Worm (Caenorhabditis elegans): ENCODE measurements around the gene B0393.7.

The B0393.7 gene

ce11 chrIII:4763509-4763908 is 14.4 kb downstream of the B0393.7 start, which contains the start of gene B0393.4:
B0393.4 (minus strand) TSS chrIII:4763609.
- TF ChIP-seq zip-8 (tag; optimal IDR thresholded peaks at IDR 0.05) (peak; percentile 11), flh-1 (GFP tag; optimal IDR thresholded peaks at IDR 0.05) (no peak), sptf-1 (tag; optimal IDR thresholded peaks at IDR 0.05) (no peak), blmp-1 (tag; optimal IDR thresholded peaks at IDR 0.05) (no peak), nhr-76 (tag; optimal IDR thresholded peaks at IDR 0.05) (no peak)

DNA sequence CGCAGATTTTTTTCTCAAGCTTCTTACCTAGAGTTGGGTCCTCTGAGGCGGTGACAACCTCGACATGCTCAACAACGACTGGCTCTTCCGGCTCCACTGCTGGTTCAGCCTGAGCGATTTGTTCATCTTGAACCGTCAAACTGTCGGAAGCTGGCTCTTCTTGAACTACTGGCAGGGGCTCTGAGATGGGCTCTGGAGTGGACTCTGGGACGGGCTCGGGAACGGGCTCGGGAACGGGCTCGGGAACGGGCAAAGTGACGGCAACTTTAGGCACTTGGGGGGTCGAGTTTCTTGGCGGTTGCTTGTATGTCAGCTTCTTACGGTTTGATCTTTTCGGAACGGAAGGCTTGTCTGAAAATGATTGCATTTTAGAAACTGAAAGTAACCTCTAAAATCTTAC is 15.1 kb downstream of the B0393.7 start:
- no peak for TF ChIP-seq ceh-43 (GFP tag; optimal IDR thresholded peaks at IDR 0.05)
- no peak for TF ChIP-seq unc-120 (tag; optimal IDR thresholded peaks at IDR 0.05; ENCODE audit: poor library complexity, severe bottlenecking)
- no peak for TF ChIP-seq lin-32 (GFP tag; optimal IDR thresholded peaks at IDR 0.05)
- no peak for TF ChIP-seq nhr-237 (tag; optimal IDR thresholded peaks at IDR 0.05)
- TF ChIP-seq ceh-39 (tag; optimal IDR thresholded peaks at IDR 0.05) = no peak
- TF ChIP-seq unc-39 (tag; optimal IDR thresholded peaks at IDR 0.05) = no peak
- TF ChIP-seq hlh-1 (tag; optimal IDR thresholded peaks at IDR 0.05) = no peak
- TF ChIP-seq elt-1 (tag; optimal IDR thresholded peaks at IDR 0.05; ENCODE audit: borderline replicate concordance, insufficient read depth) = no peak
- TF ChIP-seq blmp-1 (tag; optimal IDR thresholded peaks at IDR 0.05) = no peak
- TF ChIP-seq cnd-1 (tag; optimal IDR thresholded peaks at IDR 0.05) = no peak
- TF ChIP-seq bed-3 (GFP tag; optimal IDR thresholded peaks at IDR 0.05) = no peak
- no peak for TF ChIP-seq zip-8 (tag; optimal IDR thresholded peaks at IDR 0.05)
- no peak for TF ChIP-seq tbx-8 (GFP tag; optimal IDR thresholded peaks at IDR 0.05)
- no peak for TF ChIP-seq ceh-83 (GFP tag; optimal IDR thresholded peaks at IDR 0.05)
- no peak for TF ChIP-seq mab-5 (tag; optimal IDR thresholded peaks at IDR 0.05)

DNA sequence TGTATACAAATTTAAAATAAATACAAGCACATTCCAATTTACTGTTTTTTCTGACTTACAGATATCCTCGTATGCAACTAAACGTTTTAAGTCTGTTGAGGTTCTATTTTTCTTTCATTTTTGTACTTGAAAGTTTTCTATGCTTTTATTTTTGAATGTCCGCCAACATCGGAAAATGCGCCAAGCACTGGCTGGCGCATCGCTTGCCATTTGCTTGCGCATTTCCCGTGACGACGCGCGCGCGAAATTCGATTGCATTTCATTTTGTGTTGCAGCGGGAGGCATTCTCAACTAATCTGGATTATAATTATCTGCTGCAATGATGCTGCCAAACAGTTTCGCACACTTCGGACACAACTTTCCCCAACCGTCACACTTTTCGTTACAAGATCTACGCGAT is 20.9 kb downstream of the B0393.7 start, which contains the start of gene fbxl-2:
fbxl-2 (plus strand) TSS at position 278 of the 400 bp plus-strand sequence.
- no peak for TF ChIP-seq zip-8 (tag; optimal IDR thresholded peaks at IDR 0.05)
- peak; percentile 46 for TF ChIP-seq sem-2 (GFP tag; optimal IDR thresholded peaks at IDR 0.05)
- TF ChIP-seq flh-1 (GFP tag; optimal IDR thresholded peaks at IDR 0.05) = peak; percentile 10
- no peak for TF ChIP-seq nhr-28 (tag; optimal IDR thresholded peaks at IDR 0.05)
- no peak for TF ChIP-seq snpc-4 (tag; optimal IDR thresholded peaks at IDR 0.05)
- no peak for TF ChIP-seq blmp-1 (tag; optimal IDR thresholded peaks at IDR 0.05)
- peak; percentile 80 for TF ChIP-seq drap-1 (GFP tag; optimal IDR thresholded peaks at IDR 0.05)
- TF ChIP-seq elt-1 (tag; optimal IDR thresholded peaks at IDR 0.05; ENCODE audit: borderline replicate concordance, insufficient read depth) = no peak
- no peak for TF ChIP-seq unc-62 (GFP tag; optimal IDR thresholded peaks at IDR 0.05)
- peak; percentile 84 for TF ChIP-seq cnd-1 (tag; optimal IDR thresholded peaks at IDR 0.05)
- TF ChIP-seq ces-1 (GFP tag; optimal IDR thresholded peaks at IDR 0.05) = no peak
- TF ChIP-seq sptf-1 (tag; optimal IDR thresholded peaks at IDR 0.05) = peak; percentile 89
- peak; percentile 94 for TF ChIP-seq nhr-237 (tag; optimal IDR thresholded peaks at IDR 0.05)
- TF ChIP-seq ztf-11 (tag; optimal IDR thresholded peaks at IDR 0.05) = peak; percentile 73
- peak; percentile 78 for TF ChIP-seq ceh-39 (tag; optimal IDR thresholded peaks at IDR 0.05)
- peak; percentile 41 for TF ChIP-seq bed-3 (GFP tag; optimal IDR thresholded peaks at IDR 0.05)
- TF ChIP-seq ham-2 (GFP tag; optimal IDR thresholded peaks at IDR 0.05) = peak; percentile 58
- TF ChIP-seq lin-13 (tag; optimal IDR thresholded peaks at IDR 0.05) = peak; percentile 98
- TF ChIP-seq mls-2 (tag; optimal IDR thresholded peaks at IDR 0.05) = peak; percentile 77
- TF ChIP-seq lin-32 (GFP tag; optimal IDR thresholded peaks at IDR 0.05) = peak; percentile 72
- TF ChIP-seq hlh-1 (tag; optimal IDR thresholded peaks at IDR 0.05) = peak; percentile 34
- peak; percentile 83 for TF ChIP-seq M03D4.4 (tag; optimal IDR thresholded peaks at IDR 0.05)
- peak; percentile 51 for TF ChIP-seq unc-120 (tag; optimal IDR thresholded peaks at IDR 0.05; ENCODE audit: poor library complexity, severe bottlenecking)
- TF ChIP-seq nhr-12 (tag; optimal IDR thresholded peaks at IDR 0.05) = peak; percentile 63
- TF ChIP-seq mep-1 (tag; optimal IDR thresholded peaks at IDR 0.05) = peak; percentile 95
- peak; percentile 50 for TF ChIP-seq mab-5 (tag; optimal IDR thresholded peaks at IDR 0.05)
- peak; percentile 94 for TF ChIP-seq pha-4 (tag; optimal IDR thresholded peaks at IDR 0.05)
- TF ChIP-seq ceh-83 (GFP tag; optimal IDR thresholded peaks at IDR 0.05) = peak; percentile 73
- peak; percentile 68 for TF ChIP-seq ceh-43 (GFP tag; optimal IDR thresholded peaks at IDR 0.05)
- peak; percentile 92 for TF ChIP-seq lsy-2 (tag; optimal IDR thresholded peaks at IDR 0.05)
- peak; percentile 33 for TF ChIP-seq nhr-2 (tag; optimal IDR thresholded peaks at IDR 0.05)
- TF ChIP-seq nhr-76 (tag; optimal IDR thresholded peaks at IDR 0.05) = no peak
- TF ChIP-seq unc-39 (tag; optimal IDR thresholded peaks at IDR 0.05) = no peak
- peak; percentile 71 for TF ChIP-seq elt-3 (tag; optimal IDR thresholded peaks at IDR 0.05)
- TF ChIP-seq tbx-8 (GFP tag; optimal IDR thresholded peaks at IDR 0.05) = peak; percentile 47
